Worm (Caenorhabditis elegans): ENCODE data around the gene rpl-6.

The rpl-6 gene

DNA sequence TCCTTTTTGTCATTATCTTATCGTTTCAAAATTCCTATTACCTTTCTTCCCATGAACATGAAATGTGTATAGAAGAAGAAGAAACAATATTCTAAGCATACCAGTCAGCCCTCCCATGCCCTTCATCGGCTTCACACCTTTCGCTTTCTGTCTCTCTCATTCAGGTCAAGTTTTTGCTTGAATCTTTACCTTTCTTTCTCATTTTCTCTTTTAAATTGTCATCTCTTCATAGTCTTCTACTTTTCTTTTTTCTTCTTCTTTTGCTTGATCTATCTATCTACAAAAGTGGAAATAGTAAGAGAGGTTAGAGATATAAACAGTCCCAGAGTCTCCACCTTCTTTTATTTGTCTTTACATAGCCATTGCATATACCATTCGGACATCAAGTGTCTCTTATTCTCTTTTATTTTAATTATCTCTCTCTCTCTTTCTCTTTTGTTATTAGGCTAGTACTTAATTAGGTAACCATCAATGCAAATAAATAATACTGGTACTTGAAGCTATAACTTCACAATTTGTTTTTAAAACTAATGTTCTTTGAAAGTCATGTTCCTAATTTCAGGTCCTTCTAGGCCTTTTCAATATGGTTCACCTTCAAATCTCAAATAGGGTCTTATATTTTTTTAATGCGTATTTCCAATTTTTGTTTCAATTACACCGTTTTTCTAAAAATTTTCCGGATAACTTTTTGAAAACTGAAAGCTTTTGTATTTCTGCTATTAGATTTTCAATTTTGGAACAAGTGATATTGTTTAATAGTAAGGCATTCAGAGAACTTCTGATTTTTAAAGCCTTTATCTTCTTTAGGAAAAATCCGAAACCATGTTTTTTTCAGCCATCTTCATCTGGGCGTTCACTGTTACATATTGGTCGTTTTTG lies 6.6 kb upstream of the rpl-6 start, which contains the start of gene dpy-31 (continued):
- TF ChIP-seq tbx-2 (tag; optimal IDR thresholded peaks at IDR 0.05) (peak; percentile 19), unc-30 (tag; optimal IDR thresholded peaks at IDR 0.05) (no peak), nhr-90 (tag; optimal IDR thresholded peaks at IDR 0.05; ENCODE audit: poor library complexity) (no peak), unc-98 (GFP tag; IDR thresholded peaks at IDR 0.05) (no peak), aly-2 (tag; optimal IDR thresholded peaks at IDR 0.05) (no peak), vab-15 (tag; optimal IDR thresholded peaks at IDR 0.05) (no peak), mdl-1 (tag; optimal IDR thresholded peaks at IDR 0.05) (no peak), lsy-2 (tag; optimal IDR thresholded peaks at IDR 0.05) (peak; percentile 8 to 57), unc-62 (GFP tag; optimal IDR thresholded peaks at IDR 0.05) (no peak), sox-4 (tag; optimal IDR thresholded peaks at IDR 0.05) (no peak), elt-2 (tag; optimal IDR thresholded peaks at IDR 0.05) (no peak), pax-3 (tag; optimal IDR thresholded peaks at IDR 0.05) (no peak), fkh-4 (tag; optimal IDR thresholded peaks at IDR 0.05; ENCODE audit: borderline replicate concordance) (no peak), nhr-19 (GFP tag; conservative IDR thresholded peaks at IDR 0.05) (no peak), grh-1 (GFP tag; IDR thresholded peaks at IDR 0.05) (no peak), mep-1 (tag; optimal IDR thresholded peaks at IDR 0.05) (peak; percentile 29), dpl-1 (GFP tag; optimal IDR thresholded peaks at IDR 0.05) (peak in 2 of 3 experiments; percentile 2 to 17), skn-1 (tag; optimal IDR thresholded peaks at IDR 0.05) (no peak), nhr-47 (tag; optimal IDR thresholded peaks at IDR 0.05) (no peak), unc-86 (tag; optimal IDR thresholded peaks at IDR 0.05) (no peak), egl-13 (tag; optimal IDR thresholded peaks at IDR 0.05) (no peak), nhr-28 (tag; optimal IDR thresholded peaks at IDR 0.05) (no peak), hlh-4 (tag; optimal IDR thresholded peaks at IDR 0.05) (no peak), nhr-77 (tag; optimal IDR thresholded peaks at IDR 0.05) (no peak), zip-4 (GFP tag; optimal IDR thresholded peaks at IDR 0.05) (no peak), sptf-1 (tag; optimal IDR thresholded peaks at IDR 0.05) (no peak), fkh-8 (tag; optimal IDR thresholded peaks at IDR 0.05) (no peak), lin-15B (tag; optimal IDR thresholded peaks at IDR 0.05) (no peak), fkh-10 (GFP tag; optimal IDR thresholded peaks at IDR 0.05) (no peak), nhr-71 (tag; optimal IDR thresholded peaks at IDR 0.05) (peak; percentile 37), swsn-7 (tag; optimal IDR thresholded peaks at IDR 0.05) (no peak), nhr-85 (tag) (no peak)

DNA sequence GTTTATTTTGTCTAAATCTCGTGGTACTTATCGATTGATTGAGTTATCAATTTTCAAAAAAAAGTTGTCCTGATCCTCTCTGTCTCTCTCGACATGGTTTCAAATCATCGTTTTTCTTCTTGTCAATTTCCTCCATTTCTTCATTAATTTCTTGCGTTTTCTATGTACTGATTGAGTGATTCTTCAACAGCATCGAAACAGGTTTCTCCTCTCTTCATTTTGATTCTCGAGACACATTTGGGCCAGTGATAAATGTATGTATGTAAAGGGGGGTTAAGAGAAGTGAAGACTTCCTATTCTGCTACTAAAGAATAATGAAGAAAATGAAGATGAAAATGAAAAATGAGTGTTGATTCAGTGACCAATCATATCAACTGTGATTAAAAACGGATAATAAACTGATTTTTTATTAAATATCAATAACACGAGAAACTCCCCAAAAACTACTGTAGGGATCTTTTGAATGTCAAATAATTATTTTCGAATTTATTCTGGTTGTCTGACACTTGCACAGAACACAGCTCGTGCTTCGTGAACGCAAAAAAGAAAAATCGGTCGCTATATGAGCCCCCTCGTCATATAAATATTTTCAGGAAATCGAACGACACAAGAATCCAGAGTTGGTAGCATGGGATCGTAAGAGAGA lies 5.0 kb upstream of the rpl-6 start:
- peak; percentile 36 for TF ChIP-seq tbx-2 (tag; optimal IDR thresholded peaks at IDR 0.05)
- TF ChIP-seq lin-13 (GFP tag; optimal IDR thresholded peaks at IDR 0.05), result no peak
- TF ChIP-seq nhr-20 (tag; optimal IDR thresholded peaks at IDR 0.05), result peak; percentile 51
- peak; percentile 89 for TF ChIP-seq nhr-85 (tag)
- no peak for TF ChIP-seq efl-3 (GFP tag; optimal IDR thresholded peaks at IDR 0.05)
- TF ChIP-seq nhr-12 (tag; optimal IDR thresholded peaks at IDR 0.05), result no peak
- TF ChIP-seq egl-27 (tag; optimal IDR thresholded peaks at IDR 0.05), result peak in 1 of 2 experiments; percentile 6
- peak; percentile 89 for TF ChIP-seq blmp-1 (tag; optimal IDR thresholded peaks at IDR 0.05)
- TF ChIP-seq efl-1 (optimal IDR thresholded peaks at IDR 0.05), result peak in 1 of 2 experiments; percentile 8
- peak in 1 of 2 experiments; percentile 87 for TF ChIP-seq efl-1 (GFP tag; optimal IDR thresholded peaks at IDR 0.05 in 1 of 2)
- TF ChIP-seq elt-3 (tag; optimal IDR thresholded peaks at IDR 0.05), result peak in 3 of 6 experiments; percentile 44 to 76 (median 61)
- TF ChIP-seq lsy-2 (tag; optimal IDR thresholded peaks at IDR 0.05), result peak in 1 of 2 experiments; percentile 57
- no peak for TF ChIP-seq C16A3.4 (tag; optimal IDR thresholded peaks at IDR 0.05)
- peak in 1 of 3 experiments; percentile 5 for TF ChIP-seq dpl-1 (GFP tag; optimal IDR thresholded peaks at IDR 0.05)
- peak; percentile 34 for TF ChIP-seq mep-1 (tag; optimal IDR thresholded peaks at IDR 0.05)
- TF ChIP-seq irx-1 (tag; optimal IDR thresholded peaks at IDR 0.05), result peak; percentile 19
- peak; percentile 30 for TF ChIP-seq nhr-19 (GFP tag; conservative IDR thresholded peaks at IDR 0.05)
- peak; percentile 57 for TF ChIP-seq nhr-71 (tag; optimal IDR thresholded peaks at IDR 0.05)
- no peak for TF ChIP-seq alr-1 (tag; optimal IDR thresholded peaks at IDR 0.05; ENCODE audit: borderline replicate concordance)
- peak; percentile 57 for TF ChIP-seq lin-14 (GFP tag; optimal IDR thresholded peaks at IDR 0.05)
- no peak for TF ChIP-seq lin-39 (tag; optimal IDR thresholded peaks at IDR 0.05)
- peak; percentile 56 for TF ChIP-seq snu-23 (GFP tag; optimal IDR thresholded peaks at IDR 0.05)
- TF ChIP-seq grh-1 (GFP tag; IDR thresholded peaks at IDR 0.05), result peak; percentile 74
- TF ChIP-seq nhr-90 (tag; optimal IDR thresholded peaks at IDR 0.05; ENCODE audit: poor library complexity), result peak; percentile 36
- peak in 1 of 2 experiments; percentile 52 for TF ChIP-seq lin-35 (GFP tag; optimal IDR thresholded peaks at IDR 0.05)
- no peak for TF ChIP-seq ceh-88 (GFP tag; IDR thresholded peaks at IDR 0.05)

Data from whole organism, L1 larva.